Worm (Caenorhabditis elegans) whole organism, L4/young adult: Measurements from ENCODE around the gene ahsa-1.

Experiments
- W03F9.2 ChIP-seq: fragments of 150-350 bp; optimal IDR thresholded peaks from 2 replicates; lab custom pipeline; 2014; ENCODE audit warnings: missing biosample characterization, missing genetic modification characterization
- dao-5 ChIP-seq: sonication (generic microtip); optimal IDR thresholded peaks from 2 replicates; lab custom pipeline; 2016; ENCODE audit warnings: missing genotype, missing genetic modification characterization, moderate library complexity, missing compliant biosample characterization
- him-1 ChIP-seq: sonication (generic microtip); optimal IDR thresholded peaks from 2 replicates; lab custom pipeline; 2016; ENCODE audit warnings: missing genotype, missing genetic modification reagents, missing genetic modification characterization, missing compliant biosample characterization

ce11 chrV:15057724-15058123 is 27.5 kb downstream of the ahsa-1 start:
- TF ChIP-seq him-1 (tag; lab: Kevin White, UChicago) (no peak), dao-5 (tag; lab: Kevin White, UChicago) (no peak), W03F9.2 (tag; lab: Kevin White, UChicago) (no peak)
